Worm (Caenorhabditis elegans) whole organism, L4 larva: Measurements from ENCODE around the gene ZK632.4.
A peak's percentile ranks its signal among the peaks of the same experiment; 100 is the strongest.

ENCODE experiments used
- F10B5.3 ChIP-seq: sonication (generic microtip); optimal IDR thresholded peaks from 2 replicates; lab custom pipeline; 2016; ENCODE audit warnings: mild to moderate bottlenecking, missing genetic modification characterization, missing compliant biosample characterization
- F44E2.7 ChIP-seq: fragments of 200-800 bp; sonication (Bioruptor generic); IDR thresholded peaks from 2 replicates; pipeline ENCODE4 v2.1.2; 2022; ENCODE audit warnings: missing genetic modification characterization, missing compliant biosample characterization
- T20F7.1 ChIP-seq: fragments of 200-800 bp; sonication (Bioruptor generic); optimal IDR thresholded peaks from 2 replicates; lab custom pipeline; 2018; ENCODE audit warnings: mild to moderate bottlenecking, missing genetic modification characterization, missing compliant biosample characterization
- T26A8.4 ChIP-seq: fragments of 200-800 bp; sonication (Bioruptor generic); IDR thresholded peaks from 2 replicates; pipeline ENCODE4 v1.3.6; 2022; ENCODE audit warnings: missing genetic modification characterization, missing compliant biosample characterization
- ZK546.5 ChIP-seq, 2 experiments: sonication (generic microtip); optimal IDR thresholded peaks; 2 replicates each; lab custom pipeline; 2017; ENCODE audit warnings: missing biosample characterization in 2 of 2, missing genetic modification characterization in 2 of 2
- ceh-32 ChIP-seq: sonication (generic microtip); optimal IDR thresholded peaks from 2 replicates; lab custom pipeline; 2016; ENCODE audit warnings: mild to moderate bottlenecking, missing genetic modification characterization, missing compliant biosample characterization; ENCODE audit not compliant: poor library complexity
- ceh-62 ChIP-seq: sonication (generic microtip); optimal IDR thresholded peaks from 2 replicates; lab custom pipeline; 2017; ENCODE audit warnings: missing biosample characterization, missing genetic modification characterization
- daf-12 ChIP-seq: fragments of 150-350 bp; optimal IDR thresholded peaks from 2 replicates; lab custom pipeline; 2014; ENCODE audit warnings: missing biosample characterization, missing genetic modification reagents, missing genetic modification characterization
- dpl-1 ChIP-seq: fragments of 150-350 bp; optimal IDR thresholded peaks from 2 replicates; lab custom pipeline; 2014; ENCODE audit warnings: missing biosample characterization, missing genetic modification reagents, missing genetic modification characterization
- dve-1 ChIP-seq: sonication (generic microtip); optimal IDR thresholded peaks from 2 replicates; lab custom pipeline; 2017; ENCODE audit warnings: antibody characterized with exemption, mild to moderate bottlenecking, missing genetic modification characterization, missing compliant biosample characterization; ENCODE audit not compliant: insufficient read depth
- egl-43 ChIP-seq: fragments of 200-800 bp; sonication (Bioruptor generic); IDR thresholded peaks from 2 replicates; pipeline ENCODE4 v1.3.6; 2022; ENCODE audit warnings: missing genetic modification reagents, missing genetic modification characterization, missing compliant biosample characterization
- fos-1 ChIP-seq: fragments of 150-350 bp; optimal IDR thresholded peaks from 2 replicates; lab custom pipeline; 2014; ENCODE audit warnings: missing biosample characterization, missing genetic modification characterization
- hif-1 ChIP-seq, 2 experiments: sonication (generic microtip); optimal IDR thresholded peaks; 2 replicates each; lab custom pipeline; 2016 to 2017; ENCODE audit warnings: missing compliant biosample characterization in 2 of 2, missing genetic modification characterization in 2 of 2, missing genetic modification reagents in 2 of 2, missing genotype in 2 of 2, mild to moderate bottlenecking in 1 of 2
- hlh-11 ChIP-seq: fragments of 200-800 bp; sonication (Bioruptor generic); optimal IDR thresholded peaks from 2 replicates; lab custom pipeline; 2018; ENCODE audit warnings: mild to moderate bottlenecking, missing genetic modification characterization, missing compliant biosample characterization
- hlh-30 ChIP-seq: sonication (generic microtip); optimal IDR thresholded peaks from 2 replicates; lab custom pipeline; 2017; ENCODE audit warnings: antibody characterized with exemption, mild to moderate bottlenecking, missing genetic modification characterization, missing compliant biosample characterization; ENCODE audit not compliant: insufficient read depth
- lin-13 ChIP-seq: fragments of 150-350 bp; optimal IDR thresholded peaks from 2 replicates; lab custom pipeline; 2014; ENCODE audit warnings: missing biosample characterization, missing genetic modification reagents, missing genetic modification characterization
- lin-38 ChIP-seq: fragments of 200-800 bp; sonication (Bioruptor generic); IDR thresholded peaks from 2 replicates; pipeline ENCODE4 v1.3.6; 2022; ENCODE audit warnings: missing genetic modification reagents, missing genetic modification characterization, missing compliant biosample characterization
- lin-39 ChIP-seq: fragments of 150-350 bp; optimal IDR thresholded peaks from 2 replicates; lab custom pipeline; 2014; ENCODE audit warnings: missing biosample characterization, missing genetic modification reagents, missing genetic modification characterization
- lsy-2 ChIP-seq, 2 experiments: fragments of 150-350 bp in 1 of 2; sonication (generic microtip) in 1 of 2; optimal IDR thresholded peaks; 2 replicates each; lab custom pipeline; 2014 to 2017; ENCODE audit warnings: missing biosample characterization in 2 of 2, missing genetic modification characterization in 2 of 2
- madf-5 ChIP-seq, 2 experiments: fragments of 200-800 bp; sonication (Bioruptor generic); IDR thresholded peaks; 2 replicates each; pipeline ENCODE4 v1.3.6; 2022; ENCODE audit warnings: missing compliant biosample characterization in 2 of 2, missing genetic modification characterization in 2 of 2
- mdl-1 ChIP-seq, 2 experiments: fragments of 150-350 bp in 1 of 2; sonication (generic microtip) in 1 of 2; optimal IDR thresholded peaks; 2 replicates each; lab custom pipeline; 2014 to 2017; ENCODE audit warnings: missing biosample characterization in 2 of 2, missing genetic modification characterization in 2 of 2
- mdt-29 ChIP-seq: fragments of 200-800 bp; sonication (Bioruptor generic); IDR thresholded peaks from 2 replicates; pipeline ENCODE4 v1.3.6; 2022; ENCODE audit warnings: missing genetic modification reagents, missing genetic modification characterization, missing compliant biosample characterization
- mes-2 ChIP-seq: sonication (generic microtip); optimal IDR thresholded peaks from 2 replicates; lab custom pipeline; 2016; ENCODE audit warnings: missing genotype, mild to moderate bottlenecking, missing genetic modification characterization, missing compliant biosample characterization; ENCODE audit not compliant: poor library complexity, severe bottlenecking
- mxl-3 ChIP-seq: fragments of 200-800 bp; sonication (Bioruptor generic); optimal IDR thresholded peaks from 2 replicates; lab custom pipeline; 2018; ENCODE audit warnings: mild to moderate bottlenecking, missing genetic modification characterization, missing compliant biosample characterization
- nhr-10 ChIP-seq: fragments of 150-350 bp; optimal IDR thresholded peaks from 2 replicates; lab custom pipeline; 2014; ENCODE audit warnings: missing biosample characterization, missing genetic modification characterization
- nhr-11 ChIP-seq: fragments of 150-350 bp; optimal IDR thresholded peaks from 2 replicates; lab custom pipeline; 2014; ENCODE audit warnings: missing biosample characterization, missing genetic modification characterization
- nhr-111 ChIP-seq: fragments of 200-800 bp; sonication (Bioruptor generic); optimal IDR thresholded peaks from 2 replicates; lab custom pipeline; 2018; ENCODE audit warnings: mild to moderate bottlenecking, missing genetic modification characterization, missing compliant biosample characterization
- nhr-42 ChIP-seq: fragments of 200-800 bp; sonication (Bioruptor generic); IDR thresholded peaks from 2 replicates; pipeline ENCODE4 v1.3.6; 2022; ENCODE audit warnings: missing genetic modification characterization, missing compliant biosample characterization
- nhr-48 ChIP-seq: sonication (generic microtip); optimal IDR thresholded peaks from 2 replicates; lab custom pipeline; 2016; ENCODE audit warnings: mild to moderate bottlenecking, missing genetic modification characterization, missing compliant biosample characterization
- nhr-6 ChIP-seq: fragments of 150-350 bp; optimal IDR thresholded peaks from 2 replicates; lab custom pipeline; 2014; ENCODE audit warnings: missing biosample characterization, missing genetic modification characterization
- nhr-76 ChIP-seq: fragments of 150-350 bp; optimal IDR thresholded peaks from 2 replicates; lab custom pipeline; 2014; ENCODE audit warnings: missing biosample characterization, missing genetic modification characterization
- rbr-2 ChIP-seq: sonication (generic microtip); optimal IDR thresholded peaks from 2 replicates; lab custom pipeline; 2016; ENCODE audit warnings: missing genotype, missing genetic modification characterization, missing compliant biosample characterization
- skn-1 ChIP-seq: fragments of 150-350 bp; optimal IDR thresholded peaks from 2 replicates; lab custom pipeline; 2014; ENCODE audit warnings: missing biosample characterization, missing genetic modification characterization
- zag-1 ChIP-seq: fragments of 150-350 bp; optimal IDR thresholded peaks from 2 replicates; lab custom pipeline; 2014; ENCODE audit warnings: missing biosample characterization, missing genetic modification characterization
- zip-11 ChIP-seq: fragments of 200-800 bp; sonication (Bioruptor generic); IDR thresholded peaks from 2 replicates; pipeline ENCODE4 v1.3.6; 2022; ENCODE audit warnings: missing genetic modification characterization, missing compliant biosample characterization
- ztf-11 ChIP-seq: fragments of 150-350 bp; optimal IDR thresholded peaks from 2 replicates; lab custom pipeline; 2014; ENCODE audit warnings: missing biosample characterization, missing genetic modification characterization

Gene ZK632.4

DNA sequence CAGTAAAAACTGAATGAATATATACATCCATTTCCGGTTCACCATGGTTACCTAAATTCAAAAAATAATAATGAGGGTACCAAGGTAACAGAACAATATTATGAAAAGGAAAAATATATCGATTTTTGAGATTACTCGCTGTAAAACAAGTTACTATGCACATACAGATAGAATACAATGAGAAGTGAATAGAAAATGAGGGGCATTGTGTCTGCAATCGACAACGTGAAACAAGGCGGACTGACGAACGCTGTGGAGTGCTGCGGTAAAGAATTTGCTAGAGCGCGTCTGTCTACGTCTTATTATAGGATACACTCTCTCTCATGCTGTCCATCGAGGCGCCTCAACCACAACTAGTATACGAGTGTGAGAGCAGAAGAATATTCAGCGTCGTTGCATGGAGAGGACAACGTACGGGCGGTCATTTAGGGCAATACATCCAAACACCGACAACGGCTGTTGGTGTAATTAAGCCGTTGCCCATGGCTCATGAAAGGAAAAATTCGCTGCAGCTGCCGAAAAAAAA lies 9.9 kb upstream of the ZK632.4 start, which contains the start of gene cnx-1 (continued):
- TF ChIP-seq mdl-1 (tag; optimal IDR thresholded peaks at IDR 0.05; lab: Kevin White, UChicago): peak in 1 of 2 experiments; percentile 31
- no peak for TF ChIP-seq ceh-62 (tag; lab: Kevin White, UChicago)
- peak; percentile 16 for TF ChIP-seq hlh-11
- no peak for TF ChIP-seq ztf-11 (tag; lab: Kevin White, UChicago)
- peak; percentile 33 for TF ChIP-seq rbr-2
- TF ChIP-seq F44E2.7 (GFP tag; lab: Robert Waterston, UW): 0 out of 2 replicates have a peak, but pooled peaks have one; percentile 22
- no peak for TF ChIP-seq mdt-29 (GFP tag; lab: Robert Waterston, UW)
- no peak for TF ChIP-seq ZK546.5 (tag; optimal IDR thresholded peaks at IDR 0.05; lab: Kevin White, UChicago)
- TF ChIP-seq nhr-76 (tag; lab: Kevin White, UChicago): no peak
- TF ChIP-seq zag-1: no peak
- TF ChIP-seq nhr-42 (GFP tag; lab: Robert Waterston, UW): no peak
- no peak for TF ChIP-seq nhr-111
- no peak for TF ChIP-seq dpl-1 (GFP tag; lab: Kevin White, UChicago)
- TF ChIP-seq lin-39 (tag; lab: Kevin White, UChicago): no peak
- TF ChIP-seq fos-1 (tag; lab: Kevin White, UChicago): no peak
- no peak for TF ChIP-seq daf-12 (tag; lab: Kevin White, UChicago)
- TF ChIP-seq zip-11: no peak
- no peak for TF ChIP-seq lin-13 (GFP tag; lab: Kevin White, UChicago)
- peak; percentile 55; the same call in 1 of the 2 replicates for TF ChIP-seq egl-43 (GFP tag; lab: Robert Waterston, UW)
- TF ChIP-seq mes-2 (tag; lab: Kevin White, UChicago): peak; percentile 41
- TF ChIP-seq nhr-6: peak; percentile 63
- no peak for TF ChIP-seq nhr-48 (tag; lab: Kevin White, UChicago)
- TF ChIP-seq nhr-11 (tag; lab: Kevin White, UChicago): peak; percentile 30
- TF ChIP-seq, all 104 proteins: peak for 15

DNA sequence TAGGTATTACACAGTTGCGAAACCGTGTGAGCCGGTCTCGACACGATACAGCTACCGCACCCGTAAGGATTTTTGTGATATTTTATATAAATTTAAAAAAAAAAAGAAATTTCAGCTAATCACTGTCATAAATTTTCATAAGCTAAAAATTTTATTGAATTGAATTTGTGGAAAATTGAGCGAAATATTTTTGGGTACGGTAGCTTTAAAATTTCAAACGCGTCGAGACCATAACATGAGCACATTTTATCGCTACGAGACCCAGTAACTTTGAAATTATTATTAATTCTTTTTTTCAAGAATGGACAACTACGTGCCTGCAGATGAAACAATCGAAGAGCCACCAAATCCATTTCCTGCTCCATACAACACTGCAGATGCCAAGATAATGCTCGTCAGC lies 5.9 kb upstream of the ZK632.4 start, which contains the start of gene ZK632.14:
ZK632.14 (plus strand) TSS at position 301 of the 400 bp plus-strand sequence.
- TF ChIP-seq T26A8.4 (0 out of 2 replicates have a peak, but pooled peaks have one; percentile 13), madf-5 (GFP tag; IDR thresholded peaks at IDR 0.05; lab: Robert Waterston, UW) (no peak), F10B5.3 (no peak)

DNA sequence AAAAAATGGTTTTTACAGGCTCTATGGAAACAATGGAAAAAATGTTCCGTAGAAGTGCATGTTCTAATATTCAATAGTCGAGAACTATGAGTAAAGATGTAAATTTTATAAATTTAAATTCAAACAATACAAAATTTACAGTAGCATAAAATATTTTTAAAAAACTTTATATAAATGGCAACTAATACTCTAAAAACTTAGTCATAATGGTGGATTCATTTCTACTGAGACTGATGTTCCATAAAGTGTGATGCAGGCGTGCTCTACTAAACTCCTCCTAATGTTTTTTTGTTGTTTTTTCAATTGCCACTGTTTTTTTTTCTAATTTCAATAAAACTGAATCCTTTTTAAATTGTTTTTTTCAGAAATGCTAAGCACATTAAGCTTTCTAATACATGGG lies 925 bp upstream of the ZK632.4 start, which contains the start of gene gtap-2:
gtap-2 (plus strand) TSS at position 366 of the 400 bp plus-strand sequence.
- no peak for TF ChIP-seq F44E2.7 (GFP tag; lab: Robert Waterston, UW)
- TF ChIP-seq dve-1 (tag; lab: Kevin White, UChicago): peak; percentile 3
- no peak for TF ChIP-seq ZK546.5 (tag; optimal IDR thresholded peaks at IDR 0.05; lab: Kevin White, UChicago)
- TF ChIP-seq lsy-2 (tag; optimal IDR thresholded peaks at IDR 0.05; lab: Kevin White, UChicago): peak in 1 of 2 experiments; percentile 37
- TF ChIP-seq T20F7.1 (GFP tag; lab: Kevin White, UChicago): peak; percentile 37
- peak; percentile 35 for TF ChIP-seq mes-2 (tag; lab: Kevin White, UChicago)
- TF ChIP-seq ceh-32 (tag; lab: Kevin White, UChicago): no peak
- no peak for TF ChIP-seq fos-1 (tag; lab: Kevin White, UChicago)
- TF ChIP-seq skn-1: no peak
- peak; percentile 9 for TF ChIP-seq hlh-30
- TF ChIP-seq lin-38: peak; percentile 53
- peak in 1 of 2 experiments; percentile 54 for TF ChIP-seq hif-1 (tag; optimal IDR thresholded peaks at IDR 0.05; lab: Kevin White, UChicago)
- no peak for TF ChIP-seq nhr-10 (tag; lab: Kevin White, UChicago)
- TF ChIP-seq mxl-3 (GFP tag; lab: Kevin White, UChicago): no peak
